Worm (Caenorhabditis elegans) whole organism, young adult: ENCODE results near the gene K10D11.5.
A peak's percentile ranks its signal among the peaks of the same experiment; 100 is the strongest.

Source experiments
- B0019.2 ChIP-seq: fragments of 200-800 bp; sonication (Bioruptor generic); conservative IDR thresholded peaks from 2 replicates; pipeline ENCODE4 v1.3.6; 2022; ENCODE audit warnings: missing genetic modification reagents, missing genetic modification characterization, missing compliant biosample characterization
- C06A6.2 ChIP-seq: fragments of 200-800 bp; sonication (Bioruptor generic); conservative IDR thresholded peaks from 2 replicates; pipeline ENCODE4 v1.3.6; 2022; ENCODE audit warnings: missing genetic modification characterization, missing compliant biosample characterization
- D2030.7 ChIP-seq: fragments of 200-800 bp; sonication (Bioruptor generic); IDR thresholded peaks from 2 replicates; pipeline ENCODE4 v1.3.6; 2022; ENCODE audit warnings: missing genetic modification reagents, missing genetic modification characterization, missing compliant biosample characterization
- F37B4.10 ChIP-seq: fragments of 200-800 bp; sonication (Bioruptor generic); IDR thresholded peaks from 2 replicates; pipeline ENCODE4 v1.3.6; 2022; ENCODE audit warnings: missing genetic modification characterization, missing compliant biosample characterization
- F49E8.2 ChIP-seq: sonication (generic microtip); optimal IDR thresholded peaks from 3 replicates; lab custom pipeline; 2017; ENCODE audit warnings: missing genetic modification characterization, mild to moderate bottlenecking, missing compliant biosample characterization, antibody characterized with exemption, moderate library complexity; ENCODE audit not compliant: insufficient read depth
- F52B5.7 ChIP-seq: sonication (generic microtip); optimal IDR thresholded peaks from 2 replicates; lab custom pipeline; 2016; ENCODE audit warnings: mild to moderate bottlenecking, missing genetic modification characterization, missing compliant biosample characterization
- F55B11.4 ChIP-seq: sonication (generic microtip); optimal IDR thresholded peaks from 2 replicates; lab custom pipeline; 2016; ENCODE audit warnings: missing compliant biosample characterization, missing genetic modification characterization, borderline replicate concordance; ENCODE audit not compliant: insufficient read depth
- K11D2.4 ChIP-seq: fragments of 200-800 bp; sonication (Bioruptor generic); IDR thresholded peaks from 2 replicates; pipeline ENCODE4 v1.3.6; 2022; ENCODE audit warnings: missing genetic modification reagents, missing genetic modification characterization, missing compliant biosample characterization
- Y56A3A.18 ChIP-seq: fragments of 200-800 bp; sonication (Bioruptor generic); IDR thresholded peaks from 2 replicates; pipeline ENCODE4 v1.3.6; 2022; ENCODE audit warnings: missing genetic modification reagents, missing genetic modification characterization, missing compliant biosample characterization
- Y79H2A.3 ChIP-seq: fragments of 200-800 bp; sonication (Bioruptor generic); conservative IDR thresholded peaks from 2 replicates; pipeline ENCODE4 v1.3.6; 2022; ENCODE audit warnings: missing genetic modification reagents, missing genetic modification characterization, missing compliant biosample characterization
- atf-7 ChIP-seq: sonication (generic microtip); optimal IDR thresholded peaks from 2 replicates; lab custom pipeline; 2017; ENCODE audit warnings: mild to moderate bottlenecking, missing genetic modification characterization, missing compliant biosample characterization
- ccch-3 ChIP-seq: fragments of 200-800 bp; sonication (Bioruptor generic); optimal IDR thresholded peaks from 2 replicates; lab custom pipeline; 2018; ENCODE audit warnings: mild to moderate bottlenecking, missing genetic modification characterization, missing compliant biosample characterization
- ceh-58 ChIP-seq: fragments of 200-800 bp; sonication (Bioruptor generic); IDR thresholded peaks from 2 replicates; pipeline ENCODE4 v1.3.6; 2022; ENCODE audit warnings: missing genetic modification characterization, missing compliant biosample characterization
- dox-1 ChIP-seq: fragments of 200-800 bp; sonication (Bioruptor generic); IDR thresholded peaks from 2 replicates; pipeline ENCODE4 v1.3.6; 2022; ENCODE audit warnings: missing genetic modification reagents, missing genetic modification characterization, missing compliant biosample characterization
- dpff-1 ChIP-seq: sonication (generic microtip); optimal IDR thresholded peaks from 2 replicates; lab custom pipeline; 2017; ENCODE audit warnings: mild to moderate bottlenecking, missing genetic modification characterization, missing compliant biosample characterization
- ekl-4 ChIP-seq: fragments of 200-800 bp; sonication (Bioruptor generic); IDR thresholded peaks from 2 replicates; pipeline ENCODE4 v1.3.6; 2022; ENCODE audit warnings: missing genetic modification reagents, missing genetic modification characterization, missing compliant biosample characterization
- ets-4 ChIP-seq: fragments of 200-800 bp; sonication (Bioruptor generic); optimal IDR thresholded peaks from 2 replicates; lab custom pipeline; 2018; ENCODE audit warnings: mild to moderate bottlenecking, missing genetic modification characterization, missing compliant biosample characterization
- hlh-26 ChIP-seq: fragments of 200-800 bp; sonication (Bioruptor generic); conservative IDR thresholded peaks from 2 replicates; pipeline ENCODE4 v1.3.6; 2022; ENCODE audit warnings: missing genetic modification reagents, missing genetic modification characterization, missing compliant biosample characterization
- hmg-1.2 ChIP-seq: fragments of 200-800 bp; sonication (Bioruptor generic); IDR thresholded peaks from 2 replicates; pipeline ENCODE4 v1.3.6; 2022; ENCODE audit warnings: missing genetic modification reagents, missing genetic modification characterization, missing compliant biosample characterization
- hsf-1 ChIP-seq: fragments of 200-800 bp; sonication (Bioruptor generic); IDR thresholded peaks from 2 replicates; pipeline ENCODE4 v1.3.6; 2022; ENCODE audit warnings: missing genetic modification reagents, missing genetic modification characterization, missing compliant biosample characterization
- lin-26 ChIP-seq: fragments of 200-800 bp; sonication (Bioruptor generic); IDR thresholded peaks from 2 replicates; pipeline ENCODE4 v1.3.6; 2022; ENCODE audit warnings: missing genetic modification reagents, missing genetic modification characterization, missing compliant biosample characterization
- lin-35 ChIP-seq, 3 experiments: fragments of 150-350 bp in 2 of 3; sonication (generic microtip) in 1 of 3; optimal IDR thresholded peaks; 2 replicates each; lab custom pipeline; 2014 to 2018; ENCODE audit warnings: missing biosample characterization in 3 of 3, missing genetic modification characterization in 3 of 3, missing genetic modification reagents in 3 of 3
- lin-54 ChIP-seq: fragments of 200-800 bp; sonication (Bioruptor generic); optimal IDR thresholded peaks from 2 replicates; lab custom pipeline; 2018; ENCODE audit warnings: mild to moderate bottlenecking, missing genetic modification characterization, missing compliant biosample characterization
- lsy-27 ChIP-seq: sonication (generic microtip); optimal IDR thresholded peaks from 2 replicates; lab custom pipeline; 2017; ENCODE audit warnings: missing genetic modification characterization, mild to moderate bottlenecking, missing compliant biosample characterization, antibody characterized with exemption, missing genotype, borderline replicate concordance; ENCODE audit not compliant: insufficient read depth
- mxl-1 ChIP-seq: sonication (generic microtip); optimal IDR thresholded peaks from 2 replicates; lab custom pipeline; 2016; ENCODE audit warnings: missing genetic modification characterization, missing compliant biosample characterization
- nhr-120 ChIP-seq: fragments of 200-800 bp; sonication (Bioruptor generic); IDR thresholded peaks from 2 replicates; pipeline ENCODE4 v1.3.6; 2022; ENCODE audit warnings: missing genetic modification characterization, missing compliant biosample characterization
- nhr-27 ChIP-seq: fragments of 200-800 bp; sonication (Bioruptor generic); optimal IDR thresholded peaks from 2 replicates; lab custom pipeline; 2018; ENCODE audit warnings: mild to moderate bottlenecking, missing genetic modification characterization, moderate library complexity, missing compliant biosample characterization
- nhr-80 ChIP-seq: sonication (generic microtip); optimal IDR thresholded peaks from 2 replicates; lab custom pipeline; 2016; ENCODE audit warnings: missing genetic modification characterization, missing compliant biosample characterization
- nhr-90 ChIP-seq: sonication (generic microtip); optimal IDR thresholded peaks from 2 replicates; lab custom pipeline; 2016; ENCODE audit warnings: missing genotype, mild to moderate bottlenecking, missing genetic modification characterization, missing compliant biosample characterization
- snpc-1.1 ChIP-seq: sonication (generic microtip); optimal IDR thresholded peaks from 2 replicates; lab custom pipeline; 2017; ENCODE audit warnings: missing genetic modification characterization, mild to moderate bottlenecking, missing compliant biosample characterization, antibody characterized with exemption, moderate library complexity, missing genotype, missing genetic modification reagents; ENCODE audit not compliant: insufficient read depth
- snpc-4 ChIP-seq, 5 experiments: fragments of 150-350 bp in 1 of 5; sonication (generic microtip) in 4 of 5; optimal IDR thresholded peaks; 2 replicates each; lab custom pipeline; 2014 to 2018; ENCODE audit warnings: missing genetic modification characterization in 5 of 5, missing biosample characterization in 3 of 5, antibody characterized with exemption in 2 of 5, mild to moderate bottlenecking in 2 of 5, missing compliant biosample characterization in 2 of 5, missing genotype in 2 of 5, moderate library complexity in 2 of 5, missing genetic modification reagents in 1 of 5
- somi-1 ChIP-seq: fragments of 200-800 bp; sonication (Bioruptor generic); optimal IDR thresholded peaks from 2 replicates; lab custom pipeline; 2018; ENCODE audit warnings: mild to moderate bottlenecking, missing genetic modification characterization, missing compliant biosample characterization
- tbx-9 ChIP-seq: sonication (generic microtip); optimal IDR thresholded peaks from 2 replicates; lab custom pipeline; 2016; ENCODE audit warnings: borderline replicate concordance, missing genetic modification characterization, inconsistent platforms, missing compliant biosample characterization
- unc-130 ChIP-seq: sonication (generic microtip); optimal IDR thresholded peaks from 2 replicates; lab custom pipeline; 2016; ENCODE audit warnings: missing genetic modification reagents, missing genetic modification characterization, missing compliant biosample characterization
- ztf-25 ChIP-seq: fragments of 200-800 bp; sonication (Bioruptor generic); IDR thresholded peaks from 2 replicates; pipeline ENCODE4 v1.3.6; 2022; ENCODE audit warnings: missing genetic modification reagents, missing genetic modification characterization, missing compliant biosample characterization

Gene K10D11.5

DNA sequence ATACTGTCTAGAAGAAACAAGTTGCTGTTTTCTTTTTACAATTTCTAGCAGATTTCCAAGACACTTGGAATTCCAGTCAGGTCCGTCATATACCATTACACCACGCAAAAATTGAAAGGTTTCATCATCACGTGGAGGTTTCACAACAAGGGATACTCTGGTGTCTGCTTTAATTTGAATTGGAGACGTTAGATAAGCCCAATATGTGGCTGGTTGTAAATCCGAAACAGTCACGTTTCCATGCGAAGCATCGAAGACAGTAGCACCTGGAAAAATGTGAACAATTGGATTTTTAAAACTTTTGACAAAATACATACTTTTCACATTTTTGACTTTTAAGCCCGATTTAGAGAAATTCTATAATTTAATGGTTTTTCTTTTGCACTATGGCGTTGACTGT is 1.0 kb downstream of the K10D11.5 start:
- TF ChIP-seq snpc-1.1, result no peak
- TF ChIP-seq hmg-1.2 (GFP tag; lab: Robert Waterston, UW), result no peak
- no peak for TF ChIP-seq nhr-90 (tag; lab: Kevin White, UChicago)
- TF ChIP-seq hsf-1, result no peak
- no peak for TF ChIP-seq F49E8.2
- TF ChIP-seq dpff-1 (tag; lab: Kevin White, UChicago), result no peak
- no peak for TF ChIP-seq Y79H2A.3
- TF ChIP-seq lin-54 (GFP tag; lab: Kevin White, UChicago), result no peak
- no peak for TF ChIP-seq ets-4 (GFP tag; lab: Kevin White, UChicago)
- no peak for TF ChIP-seq F52B5.7 (tag; lab: Kevin White, UChicago)

DNA sequence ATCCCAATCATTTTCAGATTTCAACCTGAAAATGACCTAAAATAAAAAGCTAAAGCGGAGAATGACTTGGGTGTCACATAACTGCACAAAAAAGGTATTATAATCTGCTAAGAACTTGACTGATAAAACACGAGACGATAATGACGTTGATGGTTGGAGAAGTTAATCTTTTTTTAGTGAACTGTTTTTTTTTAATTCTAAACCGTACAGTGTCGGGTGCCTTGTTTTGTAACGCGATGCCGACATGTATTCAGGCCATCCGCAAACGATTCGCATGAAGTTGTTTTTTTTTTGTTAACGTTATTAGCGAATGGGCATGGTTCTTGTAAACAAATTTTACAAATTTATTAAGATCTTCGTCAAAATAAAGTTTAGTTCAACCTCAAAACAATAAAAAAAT is 2.3 kb downstream of the K10D11.5 start, which contains the start of gene K10D11.6:
TSS of gene K10D11.6 (minus strand) at position 101 of the 400 bp plus-strand sequence.
- TF ChIP-seq snpc-4 (GFP tag; optimal IDR thresholded peaks at IDR 0.05; lab: Kevin White, UChicago) (no peak), snpc-4 (tag; optimal IDR thresholded peaks at IDR 0.05; lab: Kevin White, UChicago) (peak in 1 of 4 experiments; percentile 42), D2030.7 (GFP tag; lab: Robert Waterston, UW) (no peak), nhr-80 (tag; lab: Kevin White, UChicago) (peak; percentile 22)

DNA sequence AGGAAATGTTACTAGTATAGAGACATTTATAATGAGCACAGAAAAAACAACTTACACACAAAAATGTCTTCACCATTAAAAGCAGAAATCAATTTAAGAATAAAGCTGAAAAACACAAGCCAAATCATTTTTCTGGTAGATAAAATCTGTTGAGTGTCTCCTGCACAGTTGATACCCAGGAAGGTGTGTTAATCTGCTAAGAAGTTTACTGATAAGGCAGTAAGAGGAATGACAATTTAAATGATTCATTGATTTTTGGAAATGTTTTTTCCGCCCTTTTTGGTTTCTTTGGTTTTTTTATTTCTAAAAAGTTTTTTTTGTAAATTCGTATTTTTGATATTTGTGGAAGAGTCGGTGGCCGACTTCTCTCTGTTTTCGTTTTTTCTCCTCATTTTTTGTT is 5.7 kb downstream of the K10D11.5 start, which contains the start of gene K10D11.3:
TSS of gene K10D11.3 (minus strand) at position 174 of the 400 bp plus-strand sequence.
- TF ChIP-seq ekl-4, result no peak
- TF ChIP-seq nhr-80 (tag; lab: Kevin White, UChicago), result peak; percentile 11

DNA sequence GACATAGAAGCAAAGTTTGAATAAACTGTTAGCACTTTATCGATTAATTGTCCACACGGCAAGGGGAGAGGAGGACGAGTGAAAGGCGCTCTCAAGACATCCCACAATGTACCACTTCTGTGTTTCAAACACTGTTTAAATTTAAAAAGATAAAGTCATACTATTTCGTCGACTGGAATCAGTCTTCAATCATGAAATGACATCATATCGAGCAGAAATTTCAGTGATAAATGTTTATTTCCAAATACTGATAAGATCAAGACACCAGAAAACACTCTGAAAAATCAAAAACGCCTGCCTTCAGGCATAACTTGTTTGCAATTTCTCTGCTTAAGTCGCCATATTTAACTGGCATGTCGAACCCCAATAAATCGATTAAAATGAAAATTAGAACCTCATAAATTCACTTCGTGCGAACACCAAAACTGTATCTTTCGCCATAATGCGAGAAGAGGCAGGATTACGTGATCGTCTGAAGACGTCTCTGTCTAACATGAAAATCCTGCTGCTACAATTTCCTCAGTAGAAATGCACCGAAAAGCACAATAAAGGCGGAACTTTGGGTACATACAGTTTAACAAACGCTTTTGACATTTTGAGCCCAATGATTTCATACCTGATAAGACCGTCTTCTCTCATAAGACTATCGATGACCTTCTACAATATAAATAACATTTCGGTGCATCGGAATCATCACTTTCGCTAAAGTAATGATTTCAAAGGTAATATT is 13.2 kb downstream of the K10D11.5 start, which contains the start of gene K10D11.2:
TSS of gene K10D11.2 (plus strand) at position 680 of the 730 bp plus-strand sequence.
- no peak for TF ChIP-seq K11D2.4 (GFP tag; lab: Robert Waterston, UW)
- TF ChIP-seq dox-1, result 0 out of 2 replicates have a peak, but pooled peaks have one; percentile 38
- no peak for TF ChIP-seq B0019.2
- TF ChIP-seq nhr-120 (GFP tag; lab: Robert Waterston, UW), result no peak
- no peak for TF ChIP-seq lsy-27 (tag; lab: Kevin White, UChicago)
- TF ChIP-seq nhr-80 (tag; lab: Kevin White, UChicago), result peak; percentile 39
- TF ChIP-seq dpff-1 (tag; lab: Kevin White, UChicago), result no peak
- TF ChIP-seq atf-7 (tag; lab: Kevin White, UChicago), result peak; percentile 16
- no peak for TF ChIP-seq ceh-58 (GFP tag; lab: Robert Waterston, UW)
- no peak for TF ChIP-seq hlh-26 (GFP tag; lab: Robert Waterston, UW)
- TF ChIP-seq, all 124 proteins: peak for 3

DNA sequence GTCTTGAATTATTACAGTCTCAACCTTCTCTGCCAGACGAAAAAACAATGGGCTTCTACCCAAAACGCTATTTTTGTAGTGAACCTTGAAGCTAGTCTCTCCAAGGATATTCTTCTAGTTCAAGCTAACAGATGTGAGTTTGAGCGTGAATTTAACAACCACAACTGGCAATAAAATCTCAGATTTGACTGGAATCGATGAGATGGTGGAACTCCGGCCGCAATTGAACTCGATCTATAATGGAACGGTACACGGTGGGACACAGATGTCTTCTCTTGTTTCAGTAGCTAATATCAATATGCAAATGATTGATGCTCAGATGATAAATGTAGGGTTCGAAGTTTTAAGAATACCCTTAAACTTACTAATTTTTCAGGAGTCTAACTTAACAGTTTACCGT is 14.0 kb downstream of the K10D11.5 start:
- TF ChIP-seq F37B4.10 (GFP tag; lab: Robert Waterston, UW) (no peak), tbx-9 (tag; lab: Kevin White, UChicago) (no peak), nhr-27 (tag; lab: Kevin White, UChicago) (no peak), mxl-1 (tag; lab: Kevin White, UChicago) (no peak), F55B11.4 (tag; lab: Kevin White, UChicago) (no peak), lin-35 (GFP tag; optimal IDR thresholded peaks at IDR 0.05; lab: Kevin White, UChicago) (no peak), ztf-25 (GFP tag; lab: Robert Waterston, UW) (no peak), ceh-58 (GFP tag; lab: Robert Waterston, UW) (no peak), Y56A3A.18 (GFP tag; lab: Robert Waterston, UW) (no peak), somi-1 (GFP tag; lab: Kevin White, UChicago) (no peak), C06A6.2 (GFP tag; lab: Robert Waterston, UW) (no peak), ccch-3 (no peak), unc-130 (no peak), F52B5.7 (tag; lab: Kevin White, UChicago) (no peak), F49E8.2 (no peak), lin-26 (GFP tag; lab: Robert Waterston, UW) (no peak)
